Worm (Caenorhabditis elegans): ENCODE results near the gene rfk-1.

- no peak for TF ChIP-seq snpc-4 (tag; optimal IDR thresholded peaks at IDR 0.05)
- no peak for TF ChIP-seq bed-3 (GFP tag; optimal IDR thresholded peaks at IDR 0.05)
- no peak for TF ChIP-seq ceh-39 (tag; optimal IDR thresholded peaks at IDR 0.05)
- TF ChIP-seq pha-4 (tag; optimal IDR thresholded peaks at IDR 0.05), result no peak
- no peak for TF ChIP-seq unc-120 (tag; optimal IDR thresholded peaks at IDR 0.05; ENCODE audit: poor library complexity, severe bottlenecking)
- TF ChIP-seq nhr-12 (tag; optimal IDR thresholded peaks at IDR 0.05), result no peak
- no peak for TF ChIP-seq unc-39 (tag; optimal IDR thresholded peaks at IDR 0.05)
- no peak for TF ChIP-seq nhr-76 (tag; optimal IDR thresholded peaks at IDR 0.05)
- no peak for TF ChIP-seq ces-1 (GFP tag; optimal IDR thresholded peaks at IDR 0.05)
- TF ChIP-seq ceh-83 (GFP tag; optimal IDR thresholded peaks at IDR 0.05), result no peak
- no peak for TF ChIP-seq unc-62 (GFP tag; optimal IDR thresholded peaks at IDR 0.05)
- TF ChIP-seq mep-1 (tag; optimal IDR thresholded peaks at IDR 0.05), result no peak
These were observed 40.5 kb upstream of the rfk-1 start, which contains the start of gene F13B12.4 for ce11 chrIV:10449799-10450198.

All from whole organism, mixed stage, embryonic.